Worm (Caenorhabditis elegans): Measurements from ENCODE around the gene zyg-8.
A peak's percentile ranks its signal among the peaks of the same experiment; 100 is the strongest.

The zyg-8 gene

ce11 chrIII:12064494-12064893, 3.0 kb downstream of the zyg-8 start:
- TF ChIP-seq arid-1 (GFP tag; conservative IDR thresholded peaks at IDR 0.05) (no peak), daf-12 (tag; optimal IDR thresholded peaks at IDR 0.05) (no peak), ama-1 (optimal IDR thresholded peaks at IDR 0.05) (no peak), nhr-76 (tag; optimal IDR thresholded peaks at IDR 0.05) (no peak), mxl-3 (GFP tag; optimal IDR thresholded peaks at IDR 0.05) (no peak), lin-15B (tag; optimal IDR thresholded peaks at IDR 0.05) (no peak), attf-4 (tag; optimal IDR thresholded peaks at IDR 0.05) (no peak), spr-1 (tag; optimal IDR thresholded peaks at IDR 0.05) (no peak), ZK337.2 (GFP tag; IDR thresholded peaks at IDR 0.05) (no peak), F44E2.7 (GFP tag; IDR thresholded peaks at IDR 0.05) (no peak)

- no peak for TF ChIP-seq gei-8 (GFP tag; optimal IDR thresholded peaks at IDR 0.05)
- TF ChIP-seq mdt-29 (GFP tag; IDR thresholded peaks at IDR 0.05): no peak
- TF ChIP-seq ceh-20 (GFP tag; IDR thresholded peaks at IDR 0.05): no peak
Observed at ce11 chrIII:12067736-12068135, 6.2 kb downstream of the zyg-8 start.

ce11 chrIII:12077456-12077855, 15.9 kb downstream of the zyg-8 start, which contains the start of gene php-3:
php-3 (minus strand) TSS chrIII:12077556.
- TF ChIP-seq D1046.2 (GFP tag; IDR thresholded peaks at IDR 0.05) (no peak), gei-8 (GFP tag; optimal IDR thresholded peaks at IDR 0.05) (no peak), attf-4 (tag; optimal IDR thresholded peaks at IDR 0.05) (no peak), dmd-9 (GFP tag; IDR thresholded peaks at IDR 0.05) (no peak), madf-5 (GFP tag; IDR thresholded peaks at IDR 0.05) (no peak), vab-7 (GFP tag; IDR thresholded peaks at IDR 0.05) (no peak), lir-3 (tag; optimal IDR thresholded peaks at IDR 0.05) (no peak), egl-43 (GFP tag; IDR thresholded peaks at IDR 0.05) (no peak), nhr-25 (tag; optimal IDR thresholded peaks at IDR 0.05; ENCODE audit: borderline replicate concordance, insufficient read depth) (no peak), nhr-76 (tag; optimal IDR thresholded peaks at IDR 0.05) (no peak), saeg-2 (GFP tag; IDR thresholded peaks at IDR 0.05) (no peak), hlh-30 (tag; optimal IDR thresholded peaks at IDR 0.05; ENCODE audit: insufficient read depth) (no peak), F49E8.2 (tag; optimal IDR thresholded peaks at IDR 0.05; ENCODE audit: borderline replicate concordance) (no peak), F26F4.8 (GFP tag; conservative IDR thresholded peaks at IDR 0.05) (no peak), Y5F2A.4 (GFP tag; optimal IDR thresholded peaks at IDR 0.05) (no peak), ceh-82 (tag; optimal IDR thresholded peaks at IDR 0.05) (no peak), set-16 (GFP tag; IDR thresholded peaks at IDR 0.05) (no peak), nhr-6 (tag; optimal IDR thresholded peaks at IDR 0.05) (no peak)

- peak; percentile 31 for TF ChIP-seq set-16 (GFP tag; IDR thresholded peaks at IDR 0.05)
- no peak for TF ChIP-seq sdz-12 (GFP tag; optimal IDR thresholded peaks at IDR 0.05)
- no peak for TF ChIP-seq rbr-2 (tag; optimal IDR thresholded peaks at IDR 0.05)
- TF ChIP-seq madf-9 (GFP tag; conservative IDR thresholded peaks at IDR 0.05): no peak
- TF ChIP-seq F49E8.2 (tag; optimal IDR thresholded peaks at IDR 0.05; ENCODE audit: borderline replicate concordance): no peak
- no peak for TF ChIP-seq spr-1 (tag; optimal IDR thresholded peaks at IDR 0.05)
- TF ChIP-seq dve-1 (tag; optimal IDR thresholded peaks at IDR 0.05; ENCODE audit: insufficient read depth): peak; percentile 22
- TF ChIP-seq php-3 (GFP tag; IDR thresholded peaks at IDR 0.05): peak; percentile 82
- TF ChIP-seq T20F7.1 (GFP tag; optimal IDR thresholded peaks at IDR 0.05): no peak
- TF ChIP-seq ceh-20 (GFP tag; IDR thresholded peaks at IDR 0.05): 0 out of 2 replicates have a peak, but pooled peaks have one; percentile 17
- TF ChIP-seq nhr-42 (GFP tag; IDR thresholded peaks at IDR 0.05): no peak
- 0 out of 2 replicates have a peak, but pooled peaks have one; percentile 24 for TF ChIP-seq zfp-3 (GFP tag; conservative IDR thresholded peaks at IDR 0.05)
- TF ChIP-seq mep-1 (tag; optimal IDR thresholded peaks at IDR 0.05): no peak
Observed at ce11 chrIII:12081992-12082628, 20.6 kb downstream of the zyg-8 start.
